Worm (Caenorhabditis elegans): Measurements from ENCODE around the gene T12C9.7.

The T12C9.7 gene

DNA sequence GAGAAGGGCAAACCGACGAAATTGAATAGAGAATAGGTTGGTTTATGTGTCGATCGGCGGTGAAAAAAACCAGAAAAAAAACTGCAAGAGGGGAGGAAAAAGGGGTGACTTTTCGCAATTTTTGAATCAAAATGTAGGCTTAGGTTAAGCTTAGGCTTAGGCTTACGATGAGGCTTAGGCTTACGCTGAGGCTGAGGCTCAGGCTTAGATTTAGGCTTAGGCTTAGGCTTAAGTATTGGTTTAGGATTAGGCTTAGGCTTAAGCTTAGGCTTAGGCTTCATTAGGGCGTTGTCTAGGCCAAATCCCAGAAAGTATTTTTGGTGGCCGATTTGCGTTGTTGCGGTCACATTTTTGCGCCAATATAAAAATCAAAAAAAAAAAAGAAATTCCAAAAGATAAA, 5.9 kb downstream of the T12C9.7 start:
- no peak for TF ChIP-seq sea-2 (GFP tag; optimal IDR thresholded peaks at IDR 0.05)
- no peak for TF ChIP-seq nhr-76 (tag; optimal IDR thresholded peaks at IDR 0.05)
- no peak for TF ChIP-seq ceh-28 (tag; optimal IDR thresholded peaks at IDR 0.05)
- TF ChIP-seq tbx-2 (tag; optimal IDR thresholded peaks at IDR 0.05), result no peak
- no peak for TF ChIP-seq ama-1 (optimal IDR thresholded peaks at IDR 0.05)
- no peak for TF ChIP-seq nhr-25 (tag; optimal IDR thresholded peaks at IDR 0.05)
- no peak for TF ChIP-seq zag-1 (tag; optimal IDR thresholded peaks at IDR 0.05)
- no peak for TF ChIP-seq egl-27 (tag; optimal IDR thresholded peaks at IDR 0.05)
- TF ChIP-seq unc-39 (tag; optimal IDR thresholded peaks at IDR 0.05), result no peak
- no peak for TF ChIP-seq elt-1 (tag; optimal IDR thresholded peaks at IDR 0.05)
- no peak for TF ChIP-seq pha-4 (tag; optimal IDR thresholded peaks at IDR 0.05)
- TF ChIP-seq fos-1 (tag; optimal IDR thresholded peaks at IDR 0.05), result no peak
- TF ChIP-seq fkh-10 (GFP tag; optimal IDR thresholded peaks at IDR 0.05), result no peak
- no peak for TF ChIP-seq nhr-23 (tag; optimal IDR thresholded peaks at IDR 0.05)
- no peak for TF ChIP-seq ceh-9 (tag; optimal IDR thresholded peaks at IDR 0.05)
- TF ChIP-seq fkh-2 (tag; optimal IDR thresholded peaks at IDR 0.05), result no peak
- no peak for TF ChIP-seq lin-39 (tag; optimal IDR thresholded peaks at IDR 0.05)
- no peak for TF ChIP-seq elt-2 (tag; optimal IDR thresholded peaks at IDR 0.05)
- TF ChIP-seq eor-1 (tag; optimal IDR thresholded peaks at IDR 0.05), result no peak
- TF ChIP-seq nhr-28 (tag; optimal IDR thresholded peaks at IDR 0.05), result no peak

DNA sequence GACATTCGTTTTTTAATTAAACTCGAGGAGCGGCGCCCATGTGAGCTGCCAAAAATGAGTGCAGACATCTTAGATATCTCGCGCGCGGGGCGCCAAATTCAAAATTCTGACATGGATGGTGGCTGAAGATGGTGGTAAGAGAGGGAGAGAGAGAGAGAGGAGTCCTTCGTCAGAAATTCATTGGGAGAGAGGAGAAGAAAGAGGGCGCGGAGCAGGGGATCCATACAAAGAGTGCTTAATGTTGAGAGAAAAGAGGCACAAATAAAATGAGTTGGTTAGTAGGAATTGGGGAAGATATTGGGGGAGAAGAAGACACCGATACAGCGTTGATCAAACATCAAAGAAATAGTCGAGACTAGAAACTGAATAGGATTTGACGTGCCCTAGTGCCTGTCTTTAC, 7.3 kb downstream of the T12C9.7 start:
- TF ChIP-seq pha-4 (tag; optimal IDR thresholded peaks at IDR 0.05), result no peak
- no peak for TF ChIP-seq nhr-237 (tag; optimal IDR thresholded peaks at IDR 0.05)
- TF ChIP-seq lin-39 (tag; optimal IDR thresholded peaks at IDR 0.05), result peak; percentile 45
- TF ChIP-seq snpc-4 (tag; optimal IDR thresholded peaks at IDR 0.05), result no peak
- TF ChIP-seq nfya-1 (tag; optimal IDR thresholded peaks at IDR 0.05; ENCODE audit: insufficient read depth), result peak; percentile 34
- TF ChIP-seq lin-15B (tag; optimal IDR thresholded peaks at IDR 0.05), result peak; percentile 53
- TF ChIP-seq hmg-11 (tag; optimal IDR thresholded peaks at IDR 0.05), result peak; percentile 7
- no peak for TF ChIP-seq nhr-76 (tag; optimal IDR thresholded peaks at IDR 0.05)
- TF ChIP-seq nhr-77 (tag; optimal IDR thresholded peaks at IDR 0.05), result no peak
- no peak for TF ChIP-seq elt-1 (tag; optimal IDR thresholded peaks at IDR 0.05)

DNA sequence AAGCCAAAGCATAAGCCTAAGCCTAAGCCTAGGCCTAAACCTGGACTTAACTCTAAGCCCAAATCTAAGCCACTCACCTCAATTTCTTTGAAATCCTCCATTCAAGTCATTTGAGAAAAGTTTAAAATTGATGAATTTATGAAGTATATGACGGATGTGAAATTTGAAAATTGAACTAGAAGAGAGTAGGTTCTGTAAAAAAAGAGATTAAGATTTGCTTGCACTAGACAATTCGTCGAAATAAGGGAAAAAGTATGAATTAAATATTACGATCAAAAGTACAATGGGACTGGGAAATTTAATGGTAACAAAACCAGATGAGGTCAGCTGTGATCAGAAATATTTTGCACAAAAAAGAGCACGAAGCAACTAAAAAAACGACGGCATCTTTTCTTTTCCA, 7.7 kb downstream of the T12C9.7 start, which contains the start of gene twk-2:
Gene twk-2, minus strand, starts transcription at position 101 of the 400 bp plus-strand sequence.
- TF ChIP-seq ceh-9 (tag; optimal IDR thresholded peaks at IDR 0.05) (no peak), lsy-12 (tag; optimal IDR thresholded peaks at IDR 0.05) (no peak), mml-1 (tag; optimal IDR thresholded peaks at IDR 0.05) (no peak), nhr-43 (tag; optimal IDR thresholded peaks at IDR 0.05; ENCODE audit: poor library complexity, severe bottlenecking) (no peak), hmg-11 (tag; optimal IDR thresholded peaks at IDR 0.05) (no peak), nhr-12 (tag; optimal IDR thresholded peaks at IDR 0.05) (no peak), nhr-11 (tag; optimal IDR thresholded peaks at IDR 0.05) (no peak), skn-1 (tag; optimal IDR thresholded peaks at IDR 0.05) (no peak)

DNA sequence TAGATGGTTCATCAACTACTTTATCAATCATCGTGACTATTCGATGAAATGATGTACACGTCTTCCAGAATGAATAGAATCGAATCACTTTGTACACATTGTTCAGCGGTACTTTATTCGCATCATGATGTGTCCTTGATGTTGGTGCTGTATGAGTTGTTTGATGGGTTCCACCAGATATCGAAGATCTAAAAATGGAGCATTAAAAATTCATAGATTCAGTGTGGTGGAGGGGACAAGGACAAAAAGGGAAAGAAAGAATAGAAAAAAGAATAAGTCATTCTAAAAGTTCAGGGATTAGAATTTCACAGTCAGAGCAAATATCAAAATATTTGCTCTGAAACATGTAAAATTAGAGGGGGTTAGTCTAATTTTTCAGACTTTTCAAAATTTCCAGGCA, 15.9 kb downstream of the T12C9.7 start:
- TF ChIP-seq pha-4 (tag; optimal IDR thresholded peaks at IDR 0.05) (no peak), zag-1 (tag; optimal IDR thresholded peaks at IDR 0.05) (no peak), fkh-10 (GFP tag; optimal IDR thresholded peaks at IDR 0.05) (no peak), nhr-237 (tag; optimal IDR thresholded peaks at IDR 0.05) (no peak), nhr-77 (tag; optimal IDR thresholded peaks at IDR 0.05) (no peak), ZK546.5 (tag; optimal IDR thresholded peaks at IDR 0.05) (no peak), fos-1 (tag; optimal IDR thresholded peaks at IDR 0.05) (no peak), eor-1 (tag; optimal IDR thresholded peaks at IDR 0.05) (no peak), lsy-12 (tag; optimal IDR thresholded peaks at IDR 0.05) (no peak), unc-39 (tag; optimal IDR thresholded peaks at IDR 0.05) (no peak), ama-1 (optimal IDR thresholded peaks at IDR 0.05) (no peak), ceh-9 (tag; optimal IDR thresholded peaks at IDR 0.05) (no peak)

DNA sequence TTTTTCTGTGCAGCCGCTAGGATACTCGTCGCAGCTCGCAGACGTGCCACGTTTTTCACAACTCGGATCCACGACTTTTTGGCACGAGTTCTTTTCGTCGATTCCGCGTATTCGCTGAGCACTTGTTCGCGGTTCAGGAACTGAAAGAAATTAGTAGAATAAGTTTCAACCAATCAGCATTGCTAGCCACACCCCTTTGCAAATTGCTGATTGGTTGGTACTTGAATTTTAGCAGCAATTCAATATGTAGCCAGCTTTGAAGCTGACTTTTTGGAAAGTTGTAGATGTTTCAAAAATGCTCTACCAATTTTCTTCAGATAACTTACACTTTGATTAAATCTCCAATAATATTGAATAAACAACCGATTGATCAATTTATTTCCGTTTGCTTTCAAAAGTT, 19.5 kb downstream of the T12C9.7 start:
- TF ChIP-seq nhr-12 (tag; optimal IDR thresholded peaks at IDR 0.05) (no peak), elt-1 (tag; optimal IDR thresholded peaks at IDR 0.05) (no peak), nfya-1 (tag; optimal IDR thresholded peaks at IDR 0.05; ENCODE audit: insufficient read depth) (peak; percentile 93), egl-5 (tag; optimal IDR thresholded peaks at IDR 0.05) (no peak), nhr-25 (tag; optimal IDR thresholded peaks at IDR 0.05) (no peak), lin-39 (tag; optimal IDR thresholded peaks at IDR 0.05) (no peak), eor-1 (tag; optimal IDR thresholded peaks at IDR 0.05) (no peak)

Measured in whole organism, L3 larva.